Fruit fly (Drosophila melanogaster) whole organism, prepupa: ENCODE data around the gene Rrp40.
A peak's percentile ranks its signal among the peaks of the same experiment; 100 is the strongest.

Experiments
- Blimp-1 ChIP-seq: fragments of 200-800 bp; sonication (Bioruptor generic); optimal IDR thresholded peaks from 3 replicates; lab custom pipeline; 2017; ENCODE audit warnings: missing biosample characterization, missing genetic modification characterization, mild to moderate bottlenecking, moderate library complexity, missing genetic modification reagents
- CG10631 ChIP-seq: fragments of 200-800 bp; sonication (Bioruptor generic); optimal IDR thresholded peaks from 2 replicates; lab custom pipeline; 2016; ENCODE audit warnings: missing biosample characterization, missing genetic modification characterization
- CG11294 ChIP-seq: fragments of 200-800 bp; sonication (Bioruptor generic); IDR thresholded peaks from 2 replicates; pipeline ENCODE4 v1.3.6; 2022; ENCODE audit warnings: missing biosample characterization, missing genetic modification characterization
- CG11762 ChIP-seq: fragments of 200-800 bp; sonication (Bioruptor generic); optimal IDR thresholded peaks from 3 replicates; lab custom pipeline; 2016; ENCODE audit warnings: missing biosample characterization, missing genetic modification characterization; ENCODE audit not compliant: insufficient read depth
- CG11902 ChIP-seq: fragments of 200-800 bp; sonication (Bioruptor generic); optimal IDR thresholded peaks from 3 replicates; lab custom pipeline; 2016; ENCODE audit warnings: missing biosample characterization, missing genetic modification characterization
- CG16779 ChIP-seq: fragments of 200-800 bp; sonication (Bioruptor generic); optimal IDR thresholded peaks from 3 replicates; lab custom pipeline; 2017; ENCODE audit warnings: missing biosample characterization, mild to moderate bottlenecking, missing genetic modification characterization
- CG32006 ChIP-seq: fragments of 200-800 bp; sonication (Bioruptor generic); optimal IDR thresholded peaks from 3 replicates; lab custom pipeline; 2017; ENCODE audit warnings: missing biosample characterization, mild to moderate bottlenecking, missing genetic modification characterization
- CG34406 ChIP-seq: fragments of 200-800 bp; sonication (Bioruptor generic); optimal IDR thresholded peaks from 3 replicates; lab custom pipeline; 2016; ENCODE audit warnings: missing biosample characterization, missing genetic modification characterization
- CG6163 ChIP-seq: fragments of 200-800 bp; sonication (Bioruptor generic); IDR thresholded peaks from 3 replicates; pipeline ENCODE4 v1.3.6; 2022; ENCODE audit warnings: missing biosample characterization, missing genetic modification characterization
- CG6276 ChIP-seq: fragments of 200-800 bp; sonication (Bioruptor generic); optimal IDR thresholded peaks from 2 replicates; lab custom pipeline; 2017; ENCODE audit warnings: missing biosample characterization, mild to moderate bottlenecking, missing genetic modification characterization
- CG6792 ChIP-seq: fragments of 200-800 bp; sonication (Bioruptor generic); optimal IDR thresholded peaks from 3 replicates; lab custom pipeline; 2016; ENCODE audit warnings: missing biosample characterization, missing genetic modification characterization
- CG6808 ChIP-seq: fragments of 200-800 bp; sonication (Bioruptor generic); optimal IDR thresholded peaks from 3 replicates; lab custom pipeline; 2017; ENCODE audit warnings: missing biosample characterization, missing genetic modification characterization, mild to moderate bottlenecking, moderate library complexity, missing genetic modification reagents
- CG6854 ChIP-seq: fragments of 200-800 bp; sonication (Bioruptor generic); optimal IDR thresholded peaks from 2 replicates; lab custom pipeline; 2017; ENCODE audit warnings: missing biosample characterization, mild to moderate bottlenecking, missing genetic modification characterization
- CG7368 ChIP-seq: fragments of 200-800 bp; sonication (Bioruptor generic); optimal IDR thresholded peaks from 3 replicates; lab custom pipeline; 2016; ENCODE audit warnings: missing biosample characterization, missing genetic modification characterization
- CG8119 ChIP-seq: fragments of 200-800 bp; sonication (Bioruptor generic); IDR thresholded peaks from 3 replicates; pipeline ENCODE4 v1.3.6; 2022; ENCODE audit warnings: missing biosample characterization, missing genetic modification characterization
- Eip93F ChIP-seq: fragments of 200-800 bp; sonication (Bioruptor generic); optimal IDR thresholded peaks from 2 replicates; lab custom pipeline; 2016; ENCODE audit warnings: missing biosample characterization, mild to moderate bottlenecking, missing genetic modification characterization
- Ets21C ChIP-seq: fragments of 200-800 bp; sonication (Bioruptor generic); optimal IDR thresholded peaks from 3 replicates; lab custom pipeline; 2016; ENCODE audit warnings: missing biosample characterization, missing genetic modification characterization
- Ets96B ChIP-seq: fragments of 200-800 bp; optimal IDR thresholded peaks from 2 replicates; lab custom pipeline; 2019; ENCODE audit warnings: missing biosample characterization, mild to moderate bottlenecking, missing genetic modification characterization, moderate library complexity
- Hr39 ChIP-seq: fragments of 200-800 bp; sonication (Bioruptor generic); optimal IDR thresholded peaks from 2 replicates; lab custom pipeline; 2016; ENCODE audit warnings: missing biosample characterization, missing genetic modification characterization
- Hr4 ChIP-seq: fragments of 200-800 bp; sonication (Bioruptor generic); optimal IDR thresholded peaks from 3 replicates; lab custom pipeline; 2016; ENCODE audit warnings: missing biosample characterization, missing genetic modification characterization
- Lpt ChIP-seq: fragments of 200-800 bp; sonication (Bioruptor generic); optimal IDR thresholded peaks from 3 replicates; lab custom pipeline; 2016; ENCODE audit warnings: missing biosample characterization, missing genetic modification characterization
- OdsH ChIP-seq: fragments of 200-800 bp; sonication (Bioruptor generic); optimal IDR thresholded peaks from 3 replicates; lab custom pipeline; 2016; ENCODE audit warnings: missing biosample characterization, missing genetic modification characterization
- Smox ChIP-seq: fragments of 200-800 bp; sonication (Bioruptor generic); optimal IDR thresholded peaks from 3 replicates; lab custom pipeline; 2016; ENCODE audit warnings: missing biosample characterization, missing genetic modification characterization
- Sox15 ChIP-seq: fragments of 200-800 bp; sonication (Bioruptor generic); optimal IDR thresholded peaks from 3 replicates; lab custom pipeline; 2016; ENCODE audit warnings: missing biosample characterization, missing genetic modification characterization
- achi ChIP-seq: fragments of 200-800 bp; sonication (Bioruptor generic); optimal IDR thresholded peaks from 3 replicates; lab custom pipeline; 2016; ENCODE audit warnings: missing biosample characterization, missing genetic modification characterization
- acj6 ChIP-seq: fragments of 200-800 bp; sonication (Bioruptor generic); optimal IDR thresholded peaks from 3 replicates; lab custom pipeline; 2016; ENCODE audit warnings: missing biosample characterization, missing genetic modification characterization
- cyc ChIP-seq: fragments of 200-800 bp; sonication (Bioruptor generic); optimal IDR thresholded peaks from 3 replicates; lab custom pipeline; 2016; ENCODE audit warnings: missing biosample characterization, missing genetic modification characterization
- dsx ChIP-seq: fragments of 200-800 bp; optimal IDR thresholded peaks from 3 replicates; lab custom pipeline; 2019; ENCODE audit warnings: missing biosample characterization, mild to moderate bottlenecking, missing genetic modification characterization, moderate library complexity; ENCODE audit not compliant: poor library complexity, severe bottlenecking
- eg ChIP-seq: fragments of 200-800 bp; sonication (Bioruptor generic); IDR thresholded peaks from 3 replicates; pipeline ENCODE4 v1.3.6; 2022; ENCODE audit warnings: missing biosample characterization, missing genetic modification characterization
- fd59A ChIP-seq: fragments of 200-800 bp; sonication (Bioruptor generic); optimal IDR thresholded peaks from 2 replicates; lab custom pipeline; 2017; ENCODE audit warnings: missing biosample characterization, mild to moderate bottlenecking, missing genetic modification characterization, missing genetic modification reagents
- fd85E ChIP-seq: fragments of 200-800 bp; sonication (Bioruptor generic); optimal IDR thresholded peaks from 3 replicates; lab custom pipeline; 2016; ENCODE audit warnings: missing biosample characterization, missing genetic modification characterization
- fkh ChIP-seq: fragments of 200-800 bp; sonication (Bioruptor generic); optimal IDR thresholded peaks from 3 replicates; lab custom pipeline; 2017; ENCODE audit warnings: missing biosample characterization, mild to moderate bottlenecking, missing genetic modification characterization, moderate library complexity
- lz ChIP-seq: fragments of 200-800 bp; sonication (Bioruptor generic); optimal IDR thresholded peaks from 3 replicates; lab custom pipeline; 2016; ENCODE audit warnings: missing biosample characterization, missing genetic modification characterization
- pdm3 ChIP-seq: fragments of 200-800 bp; sonication (Bioruptor generic); optimal IDR thresholded peaks from 3 replicates; lab custom pipeline; 2016; ENCODE audit warnings: missing biosample characterization, missing genetic modification characterization
- salr ChIP-seq, 2 experiments: fragments of 200-800 bp; sonication (Bioruptor generic); optimal IDR thresholded peaks; 3 replicates each; lab custom pipeline; 2016 to 2018; ENCODE audit warnings: missing biosample characterization in 2 of 2, missing genetic modification characterization in 2 of 2, mild to moderate bottlenecking in 1 of 2
- svp ChIP-seq: fragments of 200-800 bp; sonication (Bioruptor generic); peaks from one replicate; lab custom pipeline; 2016; ENCODE audit warnings: missing biosample characterization, missing genetic modification characterization
- topi ChIP-seq: fragments of 200-800 bp; sonication (Bioruptor generic); optimal IDR thresholded peaks from 3 replicates; lab custom pipeline; 2016; ENCODE audit warnings: missing biosample characterization, missing genetic modification characterization
- vri ChIP-seq: fragments of 200-800 bp; sonication (Bioruptor generic); optimal IDR thresholded peaks from 3 replicates; lab custom pipeline; 2016; ENCODE audit warnings: missing biosample characterization, mild to moderate bottlenecking, missing genetic modification characterization

Gene Rrp40

DNA sequence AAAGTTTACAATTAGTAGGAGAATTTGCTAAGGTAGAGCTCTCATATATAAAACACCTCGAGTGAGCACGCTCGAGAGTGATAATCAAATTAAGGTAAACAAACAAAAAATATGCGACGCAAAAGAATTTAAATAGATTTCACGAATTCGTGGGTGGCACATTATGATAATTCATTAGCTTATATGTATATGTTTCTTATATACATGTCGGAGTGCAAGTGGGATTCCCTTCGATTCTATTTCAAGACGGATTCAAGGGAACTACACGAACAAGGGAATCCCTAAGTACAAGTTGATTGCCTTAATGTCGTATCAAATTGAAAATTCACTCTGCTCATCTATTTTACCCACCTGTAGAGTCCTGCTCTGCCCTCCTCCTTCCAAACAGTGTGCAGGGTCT is 11.3 kb upstream of the Rrp40 start:
- TF ChIP-seq fd85E (GFP tag; lab: Kevin White, UChicago): no peak
- no peak for TF ChIP-seq eg (GFP tag; lab: Robert Waterston, UW)
- TF ChIP-seq Sox15: no peak
- TF ChIP-seq Ets96B (tag; lab: Kevin White, UChicago): no peak
- no peak for TF ChIP-seq Blimp-1 (GFP tag; lab: Kevin White, UChicago)
- TF ChIP-seq CG34406 (GFP tag; lab: Kevin White, UChicago): no peak
- TF ChIP-seq CG11294 (GFP tag; lab: Robert Waterston, UW): no peak
- TF ChIP-seq CG32006 (GFP tag; lab: Kevin White, UChicago): no peak
- no peak for TF ChIP-seq Smox (GFP tag; lab: Kevin White, UChicago)
- TF ChIP-seq Hr39 (GFP tag; lab: Kevin White, UChicago): no peak
- no peak for TF ChIP-seq svp (GFP tag; lab: Kevin White, UChicago)
- TF ChIP-seq CG11762 (GFP tag; lab: Kevin White, UChicago): no peak
- no peak for TF ChIP-seq Ets21C
- TF ChIP-seq lz (GFP tag; lab: Kevin White, UChicago): no peak
- TF ChIP-seq Eip93F (GFP tag; lab: Kevin White, UChicago): no peak
- no peak for TF ChIP-seq CG11902 (GFP tag; lab: Kevin White, UChicago)
- TF ChIP-seq CG6276 (GFP tag; lab: Kevin White, UChicago): no peak

DNA sequence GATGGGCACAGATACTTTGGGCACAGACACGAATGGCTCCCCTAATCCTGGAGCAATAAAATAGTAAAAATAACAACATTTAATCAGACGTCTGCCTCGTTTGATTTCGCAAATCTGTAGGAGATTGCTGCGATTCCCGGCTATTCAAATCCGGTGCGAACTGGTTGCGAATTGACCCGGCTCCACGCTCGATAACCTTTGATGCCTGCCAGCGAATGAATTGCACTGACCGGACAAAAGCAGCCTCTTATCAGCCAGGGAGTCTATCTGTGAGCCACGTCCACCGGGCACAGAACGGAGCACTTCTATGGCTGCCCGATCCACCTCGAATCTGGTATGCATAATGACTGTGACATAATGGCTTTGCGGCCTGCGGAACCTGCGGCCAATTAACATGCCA is 8.6 kb upstream of the Rrp40 start:
- TF ChIP-seq svp (GFP tag; lab: Kevin White, UChicago) (peak; percentile 99), CG6792 (GFP tag; lab: Kevin White, UChicago) (no peak), Hr39 (GFP tag; lab: Kevin White, UChicago) (no peak), cyc (GFP tag; lab: Kevin White, UChicago) (no peak), vri (peak; percentile 12)

DNA sequence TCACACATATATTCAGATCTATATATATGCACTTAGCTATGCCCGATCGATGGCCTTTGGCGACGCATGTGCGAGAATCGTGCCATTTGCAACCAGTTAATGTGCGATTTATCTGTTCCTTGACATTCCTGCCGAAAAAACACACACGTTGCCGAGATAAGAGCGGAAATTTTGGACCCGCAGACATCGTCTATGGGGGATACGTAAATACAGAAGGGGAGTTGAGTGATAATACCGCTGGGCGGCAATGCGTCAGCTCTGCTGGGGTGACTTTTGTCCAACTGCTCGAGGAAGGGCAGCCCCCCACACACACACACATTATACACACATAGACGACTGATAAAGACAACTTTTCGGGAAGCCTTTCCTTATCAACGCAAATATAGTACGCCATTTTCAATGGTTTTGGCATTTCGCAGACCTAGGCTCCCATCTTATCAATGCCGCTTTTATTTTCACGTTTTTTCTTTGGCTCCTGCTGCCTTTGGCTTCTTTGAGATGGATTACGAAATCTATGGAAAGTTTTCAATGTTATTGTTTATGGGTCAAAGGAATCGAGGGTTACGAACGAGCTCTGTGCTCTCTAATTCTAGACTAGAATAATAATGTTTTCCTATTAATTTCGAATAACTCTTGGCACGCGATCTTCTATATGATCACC is 7.6 kb upstream of the Rrp40 start:
- no peak for TF ChIP-seq CG6163
- TF ChIP-seq svp (GFP tag; lab: Kevin White, UChicago): peak; percentile 92
- TF ChIP-seq CG11902 (GFP tag; lab: Kevin White, UChicago): no peak
- TF ChIP-seq dsx (GFP tag; lab: Kevin White, UChicago): no peak
- peak; percentile 88 for TF ChIP-seq vri
- TF ChIP-seq fkh (GFP tag; lab: Kevin White, UChicago): peak; percentile 33
- TF ChIP-seq, all 60 proteins: peak for 3

DNA sequence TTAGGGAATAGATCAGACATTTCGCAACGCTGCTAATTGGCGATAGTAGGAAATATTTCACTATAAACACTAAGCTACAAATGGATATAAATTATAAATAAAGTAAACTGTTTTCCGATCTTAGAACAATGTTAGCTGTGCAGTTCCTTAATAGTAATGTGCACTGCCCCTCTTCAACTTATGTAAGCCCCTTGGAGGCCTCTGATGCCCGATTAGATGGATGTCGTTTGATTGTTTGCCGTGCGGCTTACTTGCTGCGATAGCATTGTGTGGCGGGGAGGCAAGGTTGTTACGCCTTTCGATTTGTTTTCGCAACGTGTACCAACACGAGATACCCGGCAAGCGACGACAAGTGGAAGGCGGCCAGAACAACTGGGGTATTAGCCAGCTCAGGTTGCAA is 6.3 kb upstream of the Rrp40 start:
- TF ChIP-seq fd59A (GFP tag; lab: Kevin White, UChicago) (no peak), eg (GFP tag; lab: Robert Waterston, UW) (0 out of 3 replicates have a peak, but pooled peaks have one; percentile 26), Ets21C (no peak), salr (GFP tag; optimal IDR thresholded peaks at IDR 0.05; lab: Kevin White, UChicago) (no peak), svp (GFP tag; lab: Kevin White, UChicago) (peak; percentile 79), CG6163 (no peak), vri (peak; percentile 68), Hr39 (GFP tag; lab: Kevin White, UChicago) (no peak), CG11762 (GFP tag; lab: Kevin White, UChicago) (no peak), CG16779 (no peak), CG8119 (GFP tag; lab: Robert Waterston, UW) (peak; percentile 21; the same call in 1 of the 3 replicates), Sox15 (no peak), achi (GFP tag; lab: Kevin White, UChicago) (no peak), CG6276 (GFP tag; lab: Kevin White, UChicago) (no peak), topi (GFP tag; lab: Kevin White, UChicago) (no peak)

DNA sequence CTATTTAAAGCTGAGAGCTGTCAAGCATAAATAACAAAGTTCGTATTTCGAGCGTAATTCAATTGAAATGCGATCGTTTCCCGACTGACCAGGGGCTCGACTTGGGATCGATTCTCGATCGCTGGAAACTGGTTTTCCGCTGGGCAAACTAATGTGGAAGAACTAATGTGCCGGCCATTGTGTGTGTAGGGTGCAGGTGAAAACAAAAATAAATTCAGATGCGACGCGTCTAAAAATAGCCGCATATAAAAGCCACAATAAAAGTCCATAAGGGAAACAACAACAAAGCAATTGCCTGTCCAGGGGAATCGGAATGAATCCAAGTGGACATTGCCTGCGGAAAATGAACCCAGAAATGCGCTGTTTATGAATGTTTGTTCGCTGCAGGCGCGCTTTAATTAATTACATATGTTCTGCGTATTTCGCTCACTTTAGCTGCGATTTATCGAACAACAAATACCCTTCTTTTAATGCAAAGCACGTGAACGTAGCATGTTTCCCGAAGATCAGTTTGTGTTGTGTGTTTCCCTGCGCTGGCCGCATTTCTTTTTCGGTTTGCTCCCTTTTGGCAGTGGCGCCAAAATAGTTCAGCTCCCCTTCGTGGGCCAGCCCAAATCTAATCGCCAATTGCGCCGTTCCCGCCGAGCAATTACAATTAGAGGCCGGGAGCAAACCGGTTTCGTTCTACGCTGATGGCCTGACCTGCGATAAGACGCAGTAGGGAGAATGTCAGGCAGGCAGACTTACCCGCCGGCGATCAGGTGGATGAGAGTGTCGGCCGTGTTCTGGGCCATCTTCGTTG is 5.2 kb upstream of the Rrp40 start:
- TF ChIP-seq CG11294 (GFP tag; lab: Robert Waterston, UW): no peak
- TF ChIP-seq CG7368 (GFP tag; lab: Kevin White, UChicago): no peak
- TF ChIP-seq Eip93F (GFP tag; lab: Kevin White, UChicago): no peak
- TF ChIP-seq acj6 (GFP tag; lab: Kevin White, UChicago): no peak
- peak; percentile 2 for TF ChIP-seq CG32006 (GFP tag; lab: Kevin White, UChicago)
- peak; percentile 12 for TF ChIP-seq CG6808 (GFP tag; lab: Kevin White, UChicago)
- TF ChIP-seq OdsH (GFP tag; lab: Kevin White, UChicago): no peak
- TF ChIP-seq CG34406 (GFP tag; lab: Kevin White, UChicago): no peak
- no peak for TF ChIP-seq CG6792 (GFP tag; lab: Kevin White, UChicago)
- TF ChIP-seq CG10631 (GFP tag; lab: Kevin White, UChicago): no peak
- TF ChIP-seq cyc (GFP tag; lab: Kevin White, UChicago): no peak
- TF ChIP-seq Ets21C: no peak
- peak; percentile 0 for TF ChIP-seq Hr4
- TF ChIP-seq Lpt (GFP tag; lab: Kevin White, UChicago): no peak
- TF ChIP-seq topi (GFP tag; lab: Kevin White, UChicago): no peak
- TF ChIP-seq CG6854 (GFP tag; lab: Kevin White, UChicago): no peak
- peak; percentile 3 for TF ChIP-seq pdm3 (GFP tag; lab: Kevin White, UChicago)
- TF ChIP-seq eg (GFP tag; lab: Robert Waterston, UW): 0 out of 3 replicates have a peak, but pooled peaks have one; percentile 27
- TF ChIP-seq Blimp-1 (GFP tag; lab: Kevin White, UChicago): no peak
